Worm (Caenorhabditis elegans): ENCODE measurements around the gene F38A5.8.
A peak's percentile ranks its signal among the peaks of the same experiment; 100 is the strongest.
"Not testable (repeated sequence)": the region's sequence is repeated elsewhere in the genome, so short reads cannot be mapped to it uniquely, and the experiment has no call there.

F38A5.8 gene

ce11 chrIV:6577914-6578313 lies 21.6 kb upstream of the F38A5.8 start, which contains the start of gene C43G2.3:
TSS of gene C43G2.3 (plus strand) at chrIV:6578214.
- TF ChIP-seq him-1 (tag; optimal IDR thresholded peaks at IDR 0.05) (no peak), dao-5 (tag; optimal IDR thresholded peaks at IDR 0.05) (no peak), W03F9.2 (tag; optimal IDR thresholded peaks at IDR 0.05) (no peak)

- TF ChIP-seq W03F9.2 (tag; optimal IDR thresholded peaks at IDR 0.05) (no peak), him-1 (tag; optimal IDR thresholded peaks at IDR 0.05) (no peak), dao-5 (tag; optimal IDR thresholded peaks at IDR 0.05) (no peak)
Measured at ce11 chrIV:6581658-6582057, 17.9 kb upstream of the F38A5.8 start.

ce11 chrIV:6582604-6583003 lies 16.9 kb upstream of the F38A5.8 start, which contains the start of gene odr-8:
TSS of gene odr-8 (minus strand) at chrIV:6582704.
- TF ChIP-seq him-1 (tag; optimal IDR thresholded peaks at IDR 0.05) (no peak), W03F9.2 (tag; optimal IDR thresholded peaks at IDR 0.05) (no peak), dao-5 (tag; optimal IDR thresholded peaks at IDR 0.05) (no peak)

ce11 chrIV:6585397-6585921 lies 14.1 kb upstream of the F38A5.8 start, which contains the start of the genes F38A5.2 and dnj-11:
TSS of gene F38A5.2 (minus strand) at chrIV:6585400.
TSS of gene dnj-11 (plus strand) at chrIV:6585871.
- TF ChIP-seq him-1 (tag; optimal IDR thresholded peaks at IDR 0.05) (peak; percentile 27), W03F9.2 (tag; optimal IDR thresholded peaks at IDR 0.05) (peak; percentile 92), dao-5 (tag; optimal IDR thresholded peaks at IDR 0.05) (no peak)

ce11 chrIV:6588080-6588613 lies 11.4 kb upstream of the F38A5.8 start:
- TF ChIP-seq W03F9.2 (tag; optimal IDR thresholded peaks at IDR 0.05) (no peak), dao-5 (tag; optimal IDR thresholded peaks at IDR 0.05) (no peak), him-1 (tag; optimal IDR thresholded peaks at IDR 0.05) (no peak)

ce11 chrIV:6590029-6590428 lies 9.5 kb upstream of the F38A5.8 start, which contains the start of the genes lec-11 and irld-7:
TSS of gene lec-11 (minus strand) at chrIV:6590154.
TSS of gene irld-7 (plus strand) at chrIV:6590360.
- no peak for TF ChIP-seq him-1 (tag; optimal IDR thresholded peaks at IDR 0.05)

- not testable (repeated sequence) for TF ChIP-seq him-1, W03F9.2, dao-5 (tag; optimal IDR thresholded peaks at IDR 0.05)
Measured at ce11 chrIV:6591010-6591746, 8.4 kb upstream of the F38A5.8 start, which contains the start of the genes nspb-1 and nspb-2. TSS of gene nspb-1 (minus strand) at chrIV:6591110. TSS of gene nspb-2 (plus strand) at chrIV:6591696.

ce11 chrIV:6594871-6595270 lies 4.7 kb upstream of the F38A5.8 start, which contains the start of gene nspb-3:
TSS of gene nspb-3 (minus strand) at chrIV:6594971.
- not testable (repeated sequence) for TF ChIP-seq W03F9.2, him-1, dao-5 (tag; optimal IDR thresholded peaks at IDR 0.05)

- no peak for TF ChIP-seq dao-5 (tag; optimal IDR thresholded peaks at IDR 0.05)
- no peak for TF ChIP-seq him-1 (tag; optimal IDR thresholded peaks at IDR 0.05)
- no peak for TF ChIP-seq W03F9.2 (tag; optimal IDR thresholded peaks at IDR 0.05)
Measured at ce11 chrIV:6595912-6596311, 3.6 kb upstream of the F38A5.8 start, which contains the start of gene F38A5.22. TSS of gene F38A5.22 (minus strand) at chrIV:6595940.

- TF ChIP-seq dao-5 (tag; optimal IDR thresholded peaks at IDR 0.05) (no peak), W03F9.2 (tag; optimal IDR thresholded peaks at IDR 0.05) (no peak), him-1 (tag; optimal IDR thresholded peaks at IDR 0.05) (no peak)
Measured at ce11 chrIV:6597298-6597697, 2.2 kb upstream of the F38A5.8 start, which contains the start of gene F38A5.6. TSS of gene F38A5.6 (minus strand) at chrIV:6597398.

- TF ChIP-seq him-1, W03F9.2, dao-5 (tag; optimal IDR thresholded peaks at IDR 0.05): not testable (repeated sequence)
Measured at ce11 chrIV:6597918-6598317, 1.6 kb upstream of the F38A5.8 start, which contains the start of gene nspb-4. TSS of gene nspb-4 (plus strand) at chrIV:6598218.

- TF ChIP-seq dao-5, him-1, W03F9.2 (tag; optimal IDR thresholded peaks at IDR 0.05): not testable (repeated sequence)
Measured at ce11 chrIV:6598740-6599139, 807 bp upstream of the F38A5.8 start, which contains the start of gene nspb-5. TSS of gene nspb-5 (plus strand) at chrIV:6599040.

ce11 chrIV:6601213-6601724 lies 1.7 kb downstream of the F38A5.8 start, which contains the start of gene sup-36:
TSS of gene sup-36 (plus strand) at chrIV:6601674.
- TF ChIP-seq dao-5 (tag; optimal IDR thresholded peaks at IDR 0.05) (no peak), him-1 (tag; optimal IDR thresholded peaks at IDR 0.05) (no peak), W03F9.2 (tag; optimal IDR thresholded peaks at IDR 0.05) (no peak)

Measured in whole organism, L4/young adult.